Worm (Caenorhabditis elegans) whole organism, L4 larva: ENCODE data around the gene dnj-22.

ENCODE experiments used
- Y105C5A.15 ChIP-seq: fragments of 200-800 bp; sonication (Bioruptor generic); IDR thresholded peaks from 2 replicates; pipeline ENCODE4 v1.3.6; 2022; ENCODE audit warnings: missing genetic modification characterization, missing compliant biosample characterization
- Y5F2A.4 ChIP-seq: fragments of 200-800 bp; sonication (Bioruptor generic); optimal IDR thresholded peaks from 2 replicates; lab custom pipeline; 2018; ENCODE audit warnings: mild to moderate bottlenecking, missing genetic modification characterization, missing compliant biosample characterization
- fos-1 ChIP-seq: fragments of 150-350 bp; optimal IDR thresholded peaks from 2 replicates; lab custom pipeline; 2014; ENCODE audit warnings: missing biosample characterization, missing genetic modification characterization
- lin-39 ChIP-seq: fragments of 150-350 bp; optimal IDR thresholded peaks from 2 replicates; lab custom pipeline; 2014; ENCODE audit warnings: missing biosample characterization, missing genetic modification reagents, missing genetic modification characterization
- mdl-1 ChIP-seq, 2 experiments: fragments of 150-350 bp in 1 of 2; sonication (generic microtip) in 1 of 2; optimal IDR thresholded peaks; 2 replicates each; lab custom pipeline; 2014 to 2017; ENCODE audit warnings: missing biosample characterization in 2 of 2, missing genetic modification characterization in 2 of 2
- snpc-4 ChIP-seq: fragments of 150-350 bp; optimal IDR thresholded peaks from 2 replicates; lab custom pipeline; 2014; ENCODE audit warnings: missing biosample characterization, missing genetic modification characterization
- tag-97 ChIP-seq: fragments of 200-800 bp; sonication (Bioruptor generic); IDR thresholded peaks from 2 replicates; pipeline ENCODE4 v1.3.6; 2022; ENCODE audit warnings: missing genetic modification characterization, missing compliant biosample characterization
- zag-1 ChIP-seq: fragments of 150-350 bp; optimal IDR thresholded peaks from 2 replicates; lab custom pipeline; 2014; ENCODE audit warnings: missing biosample characterization, missing genetic modification characterization
- ztf-11 ChIP-seq: fragments of 150-350 bp; optimal IDR thresholded peaks from 2 replicates; lab custom pipeline; 2014; ENCODE audit warnings: missing biosample characterization, missing genetic modification characterization

ce11 chrV:8481274-8481673 is 19.4 kb upstream of the dnj-22 start:
- TF ChIP-seq lin-39 (tag; lab: Kevin White, UChicago) (no peak), Y5F2A.4 (GFP tag; lab: Kevin White, UChicago) (no peak), ztf-11 (tag; lab: Kevin White, UChicago) (no peak), snpc-4 (tag; lab: Kevin White, UChicago) (no peak), fos-1 (no peak), zag-1 (tag; lab: Kevin White, UChicago) (no peak), mdl-1 (tag; optimal IDR thresholded peaks at IDR 0.05; lab: Kevin White, UChicago) (no peak), tag-97 (GFP tag; lab: Robert Waterston, UW) (no peak), Y105C5A.15 (GFP tag; lab: Robert Waterston, UW) (no peak)
